Worm (Caenorhabditis elegans): Measurements from ENCODE around the gene str-16.

The str-16 gene

ce11 chrV:3196832-3197329 is 39.8 kb upstream of the str-16 start, which contains the start of the genes Y73C8B.1 and Y73C8B.5:
Y73C8B.1 (minus strand) TSS chrV:3196882.
Y73C8B.5 (plus strand) TSS chrV:3197268.
- TF ChIP-seq nhr-237 (tag; optimal IDR thresholded peaks at IDR 0.05) (no peak), lsy-2 (tag; optimal IDR thresholded peaks at IDR 0.05) (peak in 1 of 2 experiments; percentile 14), nhr-21 (tag; optimal IDR thresholded peaks at IDR 0.05) (no peak), snpc-4 (tag; optimal IDR thresholded peaks at IDR 0.05) (no peak), mab-5 (tag; optimal IDR thresholded peaks at IDR 0.05) (no peak), nhr-129 (tag; optimal IDR thresholded peaks at IDR 0.05) (peak; percentile 9), sma-9 (GFP tag; optimal IDR thresholded peaks at IDR 0.05) (peak; percentile 34), sma-9 (tag; optimal IDR thresholded peaks at IDR 0.05) (no peak), crh-2 (tag; optimal IDR thresholded peaks at IDR 0.05) (no peak), aly-2 (tag; optimal IDR thresholded peaks at IDR 0.05) (no peak), alr-1 (tag; optimal IDR thresholded peaks at IDR 0.05) (no peak), nhr-77 (tag; optimal IDR thresholded peaks at IDR 0.05) (no peak), nhr-11 (tag; optimal IDR thresholded peaks at IDR 0.05) (peak; percentile 47), mdl-1 (tag; optimal IDR thresholded peaks at IDR 0.05) (no peak), F13H6.1 (tag; optimal IDR thresholded peaks at IDR 0.05) (peak; percentile 8), lin-39 (tag; optimal IDR thresholded peaks at IDR 0.05) (no peak), ztf-1 (GFP tag; conservative IDR thresholded peaks at IDR 0.05) (no peak), nhr-25 (tag; optimal IDR thresholded peaks at IDR 0.05) (peak; percentile 51)

ce11 chrV:3200323-3200722 is 36.4 kb upstream of the str-16 start, which contains the start of gene K08D9.4:
K08D9.4 (minus strand) TSS chrV:3200423.
- TF ChIP-seq nhr-237 (tag; optimal IDR thresholded peaks at IDR 0.05) = no peak
- TF ChIP-seq crh-2 (tag; optimal IDR thresholded peaks at IDR 0.05) = no peak
- TF ChIP-seq ztf-1 (GFP tag; conservative IDR thresholded peaks at IDR 0.05) = no peak
- TF ChIP-seq nhr-21 (tag; optimal IDR thresholded peaks at IDR 0.05) = no peak
- no peak for TF ChIP-seq sem-4 (tag; optimal IDR thresholded peaks at IDR 0.05)
- no peak for TF ChIP-seq R02D3.7 (tag; optimal IDR thresholded peaks at IDR 0.05)
- no peak for TF ChIP-seq nhr-11 (tag; optimal IDR thresholded peaks at IDR 0.05)
- no peak for TF ChIP-seq sma-3 (GFP tag; optimal IDR thresholded peaks at IDR 0.05)
- TF ChIP-seq C34F6.9 (tag; optimal IDR thresholded peaks at IDR 0.05) = no peak
- no peak for TF ChIP-seq fos-1 (tag; optimal IDR thresholded peaks at IDR 0.05)
- TF ChIP-seq gmeb-1 (tag; optimal IDR thresholded peaks at IDR 0.05) = no peak
- TF ChIP-seq nhr-6 (tag; optimal IDR thresholded peaks at IDR 0.05) = no peak
- no peak for TF ChIP-seq skn-1 (tag; optimal IDR thresholded peaks at IDR 0.05)
- TF ChIP-seq aly-2 (tag; optimal IDR thresholded peaks at IDR 0.05) = no peak
- no peak for TF ChIP-seq dmd-4 (tag; optimal IDR thresholded peaks at IDR 0.05)
- no peak for TF ChIP-seq mbf-1 (tag; optimal IDR thresholded peaks at IDR 0.05)
- no peak for TF ChIP-seq ama-1 (optimal IDR thresholded peaks at IDR 0.05)
- TF ChIP-seq nhr-77 (tag; optimal IDR thresholded peaks at IDR 0.05) = no peak

ce11 chrV:3204433-3204832 is 32.2 kb upstream of the str-16 start:
- TF ChIP-seq egl-27 (tag; optimal IDR thresholded peaks at IDR 0.05) (no peak), nhr-237 (tag; optimal IDR thresholded peaks at IDR 0.05) (no peak), nhr-77 (tag; optimal IDR thresholded peaks at IDR 0.05) (no peak), sem-4 (tag; optimal IDR thresholded peaks at IDR 0.05) (no peak), lsy-2 (tag; optimal IDR thresholded peaks at IDR 0.05) (no peak), nhr-12 (tag; optimal IDR thresholded peaks at IDR 0.05) (no peak), peb-1 (tag; optimal IDR thresholded peaks at IDR 0.05) (no peak), ZK546.5 (tag; optimal IDR thresholded peaks at IDR 0.05) (no peak), nhr-129 (tag; optimal IDR thresholded peaks at IDR 0.05) (no peak), elt-3 (tag; optimal IDR thresholded peaks at IDR 0.05) (no peak), blmp-1 (tag; optimal IDR thresholded peaks at IDR 0.05; ENCODE audit: insufficient read depth) (no peak), nhr-23 (tag; optimal IDR thresholded peaks at IDR 0.05) (no peak), ama-1 (optimal IDR thresholded peaks at IDR 0.05) (no peak), fos-1 (tag; optimal IDR thresholded peaks at IDR 0.05) (no peak), mbf-1 (tag; optimal IDR thresholded peaks at IDR 0.05) (no peak), gmeb-1 (tag; optimal IDR thresholded peaks at IDR 0.05) (no peak), unc-62 (GFP tag; optimal IDR thresholded peaks at IDR 0.05) (no peak), snpc-4 (tag; optimal IDR thresholded peaks at IDR 0.05) (no peak), nhr-10 (tag; optimal IDR thresholded peaks at IDR 0.05) (no peak), lin-11 (tag; optimal IDR thresholded peaks at IDR 0.05) (no peak)
